Fruit fly (Drosophila melanogaster): ENCODE results near the gene ens.

DNA sequence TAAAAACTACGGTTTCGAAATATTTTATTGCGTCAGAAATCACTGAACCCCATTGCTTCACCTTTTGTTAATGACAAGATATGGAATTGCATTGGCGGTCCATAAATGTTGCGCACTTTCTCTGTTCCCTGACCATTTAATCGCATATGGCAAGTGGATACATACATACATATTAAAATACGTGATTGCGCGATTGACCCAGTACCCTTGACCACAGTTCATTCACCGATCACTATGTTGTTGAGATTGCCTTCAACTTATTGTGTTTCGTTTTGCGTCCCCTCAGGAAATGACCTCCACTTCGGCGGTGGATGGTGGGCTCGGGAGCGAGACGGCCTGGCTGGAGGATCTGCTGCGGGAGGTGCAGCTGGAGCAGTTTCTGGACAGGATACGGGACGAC is 24.1 kb downstream of the ens start:
- TF ChIP-seq CTCF (optimal IDR thresholded peaks at IDR 0.05) (no peak), CG8478 (optimal IDR thresholded peaks at IDR 0.05) (no peak)

All from S2 (cell line).